Fruit fly (Drosophila melanogaster) whole organism, embryonic: ENCODE data around the gene CG8379.
A peak's percentile ranks its signal among the peaks of the same experiment; 100 is the strongest.

Experiments
- Antp ChIP-seq: fragments of 200-800 bp; sonication (Bioruptor generic); optimal IDR thresholded peaks from 3 replicates; lab custom pipeline; 2016; ENCODE audit warnings: missing biosample characterization, missing genetic modification characterization
- CG10543 ChIP-seq: fragments of 200-800 bp; sonication (Bioruptor generic); optimal IDR thresholded peaks from 3 replicates; lab custom pipeline; 2017; ENCODE audit warnings: missing biosample characterization, mild to moderate bottlenecking, missing genetic modification characterization, moderate library complexity
- CG12299 ChIP-seq: fragments of 200-800 bp; sonication (Bioruptor generic); optimal IDR thresholded peaks from 2 replicates; lab custom pipeline; 2018; ENCODE audit warnings: missing biosample characterization, mild to moderate bottlenecking, missing genetic modification characterization
- CG12769 ChIP-seq: fragments of 200-800 bp; sonication (Bioruptor generic); optimal IDR thresholded peaks from 2 replicates; lab custom pipeline; 2019; ENCODE audit warnings: missing biosample characterization, mild to moderate bottlenecking, missing genetic modification characterization, moderate library complexity
- CG13775 ChIP-seq: fragments of 200-800 bp; sonication (Bioruptor generic); optimal IDR thresholded peaks from 3 replicates; lab custom pipeline; 2017; ENCODE audit warnings: missing biosample characterization, mild to moderate bottlenecking, missing genetic modification characterization
- CG14667 ChIP-seq: fragments of 200-800 bp; sonication (Bioruptor generic); IDR thresholded peaks from 2 replicates; pipeline ENCODE4 v1.3.6; 2022; ENCODE audit warnings: missing biosample characterization, missing genetic modification characterization
- CG14965 ChIP-seq: fragments of 200-800 bp; sonication (Bioruptor generic); optimal IDR thresholded peaks from 2 replicates; lab custom pipeline; 2016; ENCODE audit warnings: missing biosample characterization, missing genetic modification characterization, borderline replicate concordance
- CG15696 ChIP-seq: fragments of 200-800 bp; sonication (Bioruptor generic); optimal IDR thresholded peaks from 2 replicates; lab custom pipeline; 2019; ENCODE audit warnings: missing biosample characterization, mild to moderate bottlenecking, missing genetic modification characterization, moderate library complexity
- CG2129 ChIP-seq: fragments of 200-800 bp; sonication (Bioruptor generic); IDR thresholded peaks from 2 replicates; pipeline ENCODE4 v1.3.6; 2022; ENCODE audit warnings: missing biosample characterization, missing genetic modification characterization; ENCODE audit not compliant: partially characterized antibody
- CG2199 ChIP-seq: fragments of 200-800 bp; sonication (Bioruptor generic); IDR thresholded peaks from 3 replicates; pipeline ENCODE4 v1.3.6; 2022; ENCODE audit warnings: missing biosample characterization, missing genetic modification characterization
- CG31441 ChIP-seq: fragments of 200-800 bp; sonication (Bioruptor generic); IDR thresholded peaks from 2 replicates; pipeline ENCODE4 v1.3.6; 2022; ENCODE audit warnings: missing biosample characterization, missing genetic modification characterization
- CG32532 ChIP-seq: fragments of 200-800 bp; sonication (Bioruptor generic); IDR thresholded peaks from 2 replicates; pipeline ENCODE4 v1.3.6; 2022; ENCODE audit warnings: missing biosample characterization, missing genetic modification characterization
- CG33213 ChIP-seq: fragments of 200-800 bp; sonication (Bioruptor generic); optimal IDR thresholded peaks from 3 replicates; lab custom pipeline; 2016; ENCODE audit warnings: missing biosample characterization, missing genetic modification characterization
- CG3838 ChIP-seq: fragments of 200-800 bp; sonication (Bioruptor generic); optimal IDR thresholded peaks from 3 replicates; lab custom pipeline; 2016; ENCODE audit warnings: missing biosample characterization, missing genetic modification characterization
- CG42726 ChIP-seq: fragments of 200-800 bp; sonication (Bioruptor generic); IDR thresholded peaks from 2 replicates; pipeline ENCODE4 v1.3.6; 2022; ENCODE audit warnings: missing biosample characterization, missing genetic modification characterization; ENCODE audit not compliant: partially characterized antibody
- CG6654 ChIP-seq: fragments of 200-800 bp; sonication (Bioruptor generic); optimal IDR thresholded peaks from 2 replicates; lab custom pipeline; 2017; ENCODE audit warnings: missing biosample characterization, mild to moderate bottlenecking, missing genetic modification characterization
- CG8388 ChIP-seq: fragments of 200-800 bp; sonication (Bioruptor generic); optimal IDR thresholded peaks from 2 replicates; lab custom pipeline; 2019; ENCODE audit warnings: missing biosample characterization, mild to moderate bottlenecking, missing genetic modification characterization, moderate library complexity
- Dek ChIP-seq: fragments of 200-800 bp; sonication (Bioruptor generic); optimal IDR thresholded peaks from 3 replicates; lab custom pipeline; 2019; ENCODE audit warnings: missing biosample characterization, mild to moderate bottlenecking, missing genetic modification characterization, moderate library complexity
- Dip2 ChIP-seq: fragments of 200-800 bp; sonication (Bioruptor generic); IDR thresholded peaks from 2 replicates; pipeline ENCODE4 v1.3.6; 2022; ENCODE audit warnings: missing biosample characterization, missing genetic modification characterization
- Ets65A ChIP-seq: fragments of 200-800 bp; sonication (Bioruptor generic); peaks from one replicate; lab custom pipeline; 2016; ENCODE audit warnings: missing biosample characterization, missing genetic modification characterization
- Ets97D ChIP-seq: fragments of 200-800 bp; sonication (Bioruptor generic); optimal IDR thresholded peaks from 3 replicates; lab custom pipeline; 2016; ENCODE audit warnings: missing biosample characterization, missing genetic modification characterization
- Gsc ChIP-seq: fragments of 200-800 bp; sonication (Bioruptor generic); IDR thresholded peaks from 2 replicates; pipeline ENCODE4 v1.3.6; 2022; ENCODE audit warnings: missing biosample characterization, missing genetic modification characterization
- HLH54F ChIP-seq: fragments of 200-800 bp; sonication (Bioruptor generic); optimal IDR thresholded peaks from 3 replicates; lab custom pipeline; 2016; ENCODE audit warnings: missing biosample characterization, missing genetic modification characterization
- HmgD ChIP-seq: fragments of 200-800 bp; sonication (Bioruptor generic); optimal IDR thresholded peaks from 3 replicates; lab custom pipeline; 2016; ENCODE audit warnings: missing biosample characterization, missing genetic modification characterization
- MESR4 ChIP-seq: fragments of 200-800 bp; sonication (Bioruptor generic); optimal IDR thresholded peaks from 2 replicates; lab custom pipeline; 2018; ENCODE audit warnings: missing biosample characterization, mild to moderate bottlenecking, missing genetic modification characterization, moderate library complexity
- Med ChIP-seq: fragments of 200-800 bp; sonication (Bioruptor generic); peaks from one replicate; lab custom pipeline; 2016; ENCODE audit warnings: missing biosample characterization, missing genetic modification characterization, mild to moderate bottlenecking, inconsistent platforms, moderate library complexity
- NC2α ChIP-seq: fragments of 200-800 bp; sonication (Bioruptor generic); optimal IDR thresholded peaks from 2 replicates; lab custom pipeline; 2016; ENCODE audit warnings: missing biosample characterization, missing genetic modification characterization
- Neu2 ChIP-seq: fragments of 200-800 bp; sonication (Bioruptor generic); optimal IDR thresholded peaks from 3 replicates; lab custom pipeline; 2016; ENCODE audit warnings: missing biosample characterization, missing genetic modification characterization, borderline replicate concordance
- Nf-YB ChIP-seq: fragments of 200-800 bp; sonication (Bioruptor generic); optimal IDR thresholded peaks from 3 replicates; lab custom pipeline; 2019; ENCODE audit warnings: missing biosample characterization, mild to moderate bottlenecking, missing genetic modification characterization, moderate library complexity
- Pdp1 ChIP-seq, 2 experiments: fragments of 200-800 bp; sonication (Bioruptor generic); optimal IDR thresholded peaks; 3 replicates each; lab custom pipeline; 2016; ENCODE audit warnings: missing biosample characterization in 2 of 2, missing genetic modification characterization in 2 of 2, mild to moderate bottlenecking in 1 of 2, moderate library complexity in 1 of 2
- Poxn ChIP-seq: fragments of 200-800 bp; sonication (Bioruptor generic); IDR thresholded peaks from 2 replicates; pipeline ENCODE4 v1.3.6; 2022; ENCODE audit warnings: missing biosample characterization, missing genetic modification characterization
- Ptx1 ChIP-seq: fragments of 200-800 bp; sonication (Bioruptor generic); IDR thresholded peaks from 2 replicates; pipeline ENCODE4 v1.3.6; 2022; ENCODE audit warnings: missing biosample characterization, missing genetic modification characterization
- Rfx ChIP-seq: fragments of 200-800 bp; sonication (Bioruptor generic); IDR thresholded peaks from 2 replicates; pipeline ENCODE4 v1.3.6; 2022; ENCODE audit warnings: missing biosample characterization, missing genetic modification characterization
- abd-A ChIP-seq: fragments of 200-800 bp; sonication (Bioruptor generic); optimal IDR thresholded peaks from 3 replicates; lab custom pipeline; 2019; ENCODE audit warnings: missing biosample characterization, mild to moderate bottlenecking, missing genetic modification characterization, moderate library complexity
- ara ChIP-seq: fragments of 200-800 bp; sonication (Bioruptor generic); IDR thresholded peaks from 2 replicates; pipeline ENCODE4 v1.3.6; 2022; ENCODE audit warnings: missing biosample characterization, missing genetic modification characterization
- ash1 ChIP-seq: fragments of 200-800 bp; sonication (Bioruptor generic); optimal IDR thresholded peaks from 2 replicates; lab custom pipeline; 2018; ENCODE audit warnings: missing biosample characterization, mild to moderate bottlenecking, missing genetic modification characterization
- ato ChIP-seq: fragments of 200-800 bp; sonication (Bioruptor generic); IDR thresholded peaks from 2 replicates; pipeline ENCODE4 v1.3.6; 2022; ENCODE audit warnings: missing biosample characterization, missing genetic modification characterization; ENCODE audit not compliant: partially characterized antibody
- caup ChIP-seq: fragments of 200-800 bp; sonication (Bioruptor generic); optimal IDR thresholded peaks from 3 replicates; lab custom pipeline; 2017; ENCODE audit warnings: missing biosample characterization, mild to moderate bottlenecking, missing genetic modification characterization, moderate library complexity; ENCODE audit not compliant: severe bottlenecking
- ci ChIP-seq: fragments of 200-800 bp; sonication (Bioruptor generic); IDR thresholded peaks from 3 replicates; pipeline ENCODE4 v1.3.6; 2022; ENCODE audit warnings: missing biosample characterization, missing genetic modification characterization
- crol ChIP-seq: fragments of 200-800 bp; sonication (Bioruptor generic); IDR thresholded peaks from 2 replicates; pipeline ENCODE4 v1.3.6; 2022; ENCODE audit warnings: missing biosample characterization, missing genetic modification characterization
- dysf ChIP-seq: fragments of 200-800 bp; sonication (Bioruptor generic); IDR thresholded peaks from 3 replicates; pipeline ENCODE4 v1.3.6; 2022; ENCODE audit warnings: missing biosample characterization, missing genetic modification characterization
- insv ChIP-seq, 2 experiments: fragments of 200-800 bp; sonication (Bioruptor generic); optimal IDR thresholded peaks; 3 replicates each; lab custom pipeline; 2016 to 2018; ENCODE audit warnings: missing biosample characterization in 2 of 2, missing genetic modification characterization in 2 of 2
- jumu ChIP-seq: fragments of 200-800 bp; sonication (Bioruptor generic); optimal IDR thresholded peaks from 3 replicates; lab custom pipeline; 2016; ENCODE audit warnings: missing biosample characterization, missing genetic modification characterization
- kni ChIP-seq: fragments of 200-800 bp; sonication (Bioruptor generic); optimal IDR thresholded peaks from 3 replicates; lab custom pipeline; 2017; ENCODE audit warnings: mild to moderate bottlenecking, missing biosample characterization, missing genetic modification reagents, missing genetic modification characterization
- knrl ChIP-seq: fragments of 200-800 bp; sonication (Bioruptor generic); IDR thresholded peaks from 3 replicates; pipeline ENCODE4 v1.3.6; 2022; ENCODE audit warnings: missing biosample characterization, missing genetic modification characterization; ENCODE audit not compliant: partially characterized antibody
- prd ChIP-seq, 3 experiments: fragments of >200 bp in 2 of 3; fragments of 200-800 bp in 1 of 3; sonication (Bioruptor generic) in 1 of 3; optimal IDR thresholded peaks in 2 of 3; IDR thresholded peaks in 1 of 3; 2 replicates in 2 of 3; 3 replicates in 1 of 3; pipeline versions ENCODE4 v1.3.6 to Lab custom; 2017 to 2022; ENCODE audit warnings: missing biosample characterization in 1 of 3, missing genetic modification characterization in 1 of 3
- sens-2 ChIP-seq: fragments of 200-800 bp; sonication (Bioruptor generic); IDR thresholded peaks from 2 replicates; pipeline ENCODE4 v1.3.6; 2022; ENCODE audit warnings: missing biosample characterization, missing genetic modification characterization
- sr ChIP-seq: fragments of 200-800 bp; sonication (Bioruptor generic); IDR thresholded peaks from 3 replicates; pipeline ENCODE4 v1.3.6; 2022; ENCODE audit warnings: missing biosample characterization, missing genetic modification characterization
- usp ChIP-seq: fragments of >200 bp; optimal IDR thresholded peaks from 2 replicates; lab custom pipeline; 2017; ENCODE audit warnings: missing biosample characterization, missing genetic modification characterization

CG8379 gene

DNA sequence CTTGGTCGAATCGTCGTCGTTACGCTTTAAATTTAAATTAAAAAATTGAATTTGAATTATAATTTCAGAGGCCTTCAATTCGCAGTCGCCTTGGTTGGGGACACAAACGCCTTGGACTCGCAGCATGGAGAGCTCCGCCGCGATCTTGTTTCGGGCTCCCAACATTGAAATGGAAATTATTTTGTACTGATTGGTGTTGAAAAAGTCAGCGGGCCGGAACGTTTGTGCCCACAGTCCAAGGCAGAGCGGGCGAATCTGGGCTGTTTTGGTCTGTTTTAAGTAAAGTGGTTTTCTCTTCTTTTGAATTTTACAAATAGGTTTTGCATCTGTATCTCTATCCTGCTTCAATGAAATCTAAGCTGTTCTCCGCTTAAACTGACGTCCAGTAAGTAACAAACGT, 9.1 kb upstream of the CG8379 start (continued):
- TF ChIP-seq Ptx1 (GFP tag; lab: Robert Waterston, UW) (no peak), CG12769 (tag; lab: Kevin White, UChicago) (no peak), CG6654 (GFP tag; lab: Kevin White, UChicago) (no peak), caup (GFP tag; lab: Kevin White, UChicago) (no peak), HLH54F (GFP tag; lab: Kevin White, UChicago) (no peak), CG10543 (peak; percentile 10), CG15696 (tag; lab: Kevin White, UChicago) (no peak), CG3838 (GFP tag; lab: Kevin White, UChicago) (no peak), HmgD (GFP tag; lab: Kevin White, UChicago) (no peak), ash1 (GFP tag; lab: Kevin White, UChicago) (no peak), CG14667 (GFP tag; lab: Robert Waterston, UW) (no peak), Med (GFP tag; lab: Kevin White, UChicago) (peak; percentile 23), CG14965 (GFP tag; lab: Kevin White, UChicago) (no peak), Antp (GFP tag; lab: Kevin White, UChicago) (no peak), Poxn (GFP tag; lab: Robert Waterston, UW) (no peak), NC2α (GFP tag; lab: Kevin White, UChicago) (no peak), knrl (GFP tag; lab: Robert Waterston, UW) (peak; percentile 42; the same call in 1 of the 3 replicates), usp (GFP tag; lab: Kevin White, UChicago) (no peak), Dip2 (GFP tag; lab: Robert Waterston, UW) (no peak), CG2199 (peak; percentile 67; the same call in 1 of the 3 replicates), CG8388 (no peak), Nf-YB (no peak), dysf (no peak; the same call in 2 of the 3 replicates), MESR4 (GFP tag; lab: Kevin White, UChicago) (no peak), abd-A (tag; lab: Kevin White, UChicago) (no peak), Gsc (GFP tag; lab: Robert Waterston, UW) (no peak), sr (GFP tag; lab: Robert Waterston, UW) (no peak), ci (GFP tag; lab: Robert Waterston, UW) (no peak), CG31441 (no peak), Pdp1 (GFP tag; optimal IDR thresholded peaks at IDR 0.05; lab: Kevin White, UChicago) (no peak), sens-2 (GFP tag; lab: Robert Waterston, UW) (no peak), Rfx (peak; percentile 12), insv (GFP tag; optimal IDR thresholded peaks at IDR 0.05; lab: Kevin White, UChicago) (no peak), kni (peak; percentile 46), ato (GFP tag; lab: Robert Waterston, UW) (no peak), prd (optimal IDR thresholded peaks at IDR 0.05; lab: Kevin White, UChicago) (no peak), prd (GFP tag; IDR thresholded peaks at IDR 0.05; lab: Robert Waterston, UW) (no peak), ara (GFP tag; lab: Robert Waterston, UW) (no peak), Dek (tag; lab: Kevin White, UChicago) (no peak), CG42726 (no peak)

DNA sequence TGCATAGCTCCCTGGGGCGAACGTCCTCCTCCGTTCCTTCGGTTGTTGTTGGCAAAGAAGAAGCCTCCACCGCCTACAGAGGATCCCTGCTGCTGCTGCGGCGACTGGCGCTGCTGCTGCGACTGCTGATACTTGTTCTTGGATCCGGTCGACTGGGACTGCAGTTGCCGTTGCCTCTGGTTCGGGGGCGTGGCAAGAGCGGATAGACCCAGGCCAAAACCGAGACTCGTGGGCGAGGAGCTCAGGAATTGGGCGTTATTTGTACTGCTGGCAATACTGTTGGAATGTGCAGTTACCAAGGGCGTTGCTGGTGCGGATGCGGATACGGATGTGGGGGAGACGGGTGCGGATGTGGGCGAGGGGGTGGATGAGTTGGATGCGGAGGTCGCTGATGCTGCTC, 6.0 kb upstream of the CG8379 start:
- TF ChIP-seq jumu (GFP tag; lab: Kevin White, UChicago) (peak; percentile 1), CG2129 (GFP tag; lab: Robert Waterston, UW) (no peak), Neu2 (peak; percentile 11), CG12299 (tag; lab: Kevin White, UChicago) (no peak), Ets65A (GFP tag; lab: Kevin White, UChicago) (peak; percentile 60), CG32532 (GFP tag; lab: Robert Waterston, UW) (0 out of 2 replicates have a peak, but pooled peaks have one; percentile 6), ci (GFP tag; lab: Robert Waterston, UW) (peak; percentile 47), knrl (GFP tag; lab: Robert Waterston, UW) (0 out of 3 replicates have a peak, but pooled peaks have one; percentile 18), Med (GFP tag; lab: Kevin White, UChicago) (peak; percentile 80), CG33213 (GFP tag; lab: Kevin White, UChicago) (no peak), crol (GFP tag; lab: Robert Waterston, UW) (0 out of 2 replicates have a peak, but pooled peaks have one; percentile 42), CG13775 (peak; percentile 79), Ets97D (peak; percentile 1)
